Worm (Caenorhabditis elegans): ENCODE results near the gene cls-2.

DNA sequence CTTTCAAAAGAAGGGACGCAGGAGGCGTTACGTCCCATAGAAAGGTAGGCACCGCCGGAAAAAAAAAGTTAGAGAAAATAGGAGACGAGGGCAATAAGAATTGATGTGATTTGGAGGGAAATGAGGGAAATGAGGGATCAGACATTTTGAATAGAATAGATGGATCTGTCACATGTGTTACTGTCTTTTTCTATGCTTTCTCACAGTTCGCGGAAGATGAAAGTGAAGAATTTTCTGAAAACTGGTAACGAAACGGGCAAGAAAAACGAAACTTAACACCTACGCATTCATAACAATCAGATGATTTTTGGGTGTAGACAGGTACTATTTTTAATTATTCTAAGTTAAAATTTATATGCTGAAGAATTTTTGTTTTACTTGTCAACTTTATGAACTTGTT, 17.2 kb upstream of the cls-2 start, which contains the start of gene R107.9:
- no peak for TF ChIP-seq efl-1 (GFP tag; optimal IDR thresholded peaks at IDR 0.05)
- no peak for TF ChIP-seq snpc-1.1 (tag; optimal IDR thresholded peaks at IDR 0.05; ENCODE audit: insufficient read depth)
- TF ChIP-seq athp-1 (tag; optimal IDR thresholded peaks at IDR 0.05), result no peak
- TF ChIP-seq attf-6 (GFP tag; IDR thresholded peaks at IDR 0.05), result no peak
- TF ChIP-seq rec-8 (tag; optimal IDR thresholded peaks at IDR 0.05), result no peak
- TF ChIP-seq snpc-4 (GFP tag; optimal IDR thresholded peaks at IDR 0.05), result no peak
- TF ChIP-seq snpc-4 (tag; optimal IDR thresholded peaks at IDR 0.05), result no peak
